Fruit fly (Drosophila melanogaster) whole organism, embryonic: ENCODE results near the gene RpL37-1.
A peak's percentile ranks its signal among the peaks of the same experiment; 100 is the strongest.

ENCODE experiments used
- Atf3 ChIP-seq: fragments of 200-800 bp; sonication (Bioruptor generic); optimal IDR thresholded peaks from 3 replicates; lab custom pipeline; 2016; ENCODE audit warnings: missing biosample characterization, missing genetic modification characterization
- CG10565 ChIP-seq: fragments of 200-800 bp; sonication (Bioruptor generic); optimal IDR thresholded peaks from 3 replicates; lab custom pipeline; 2016; ENCODE audit warnings: missing biosample characterization, mild to moderate bottlenecking, missing genetic modification characterization
- CG11504 ChIP-seq: fragments of 200-800 bp; sonication (Bioruptor generic); optimal IDR thresholded peaks from 3 replicates; lab custom pipeline; 2019; ENCODE audit warnings: missing biosample characterization, mild to moderate bottlenecking, missing genetic modification characterization, moderate library complexity
- CG11560 ChIP-seq: fragments of 200-800 bp; sonication (Bioruptor generic); IDR thresholded peaks from 3 replicates; pipeline ENCODE4 v1.3.6; 2022; ENCODE audit warnings: missing biosample characterization, missing genetic modification characterization
- CG11695 ChIP-seq: fragments of 200-800 bp; sonication (Bioruptor generic); IDR thresholded peaks from 3 replicates; pipeline ENCODE4 v1.3.6; 2022; ENCODE audit warnings: missing biosample characterization, missing genetic modification characterization
- CG12219 ChIP-seq: fragments of 200-800 bp; sonication (Bioruptor generic); optimal IDR thresholded peaks from 3 replicates; lab custom pipeline; 2018; ENCODE audit warnings: missing biosample characterization, mild to moderate bottlenecking, missing genetic modification characterization
- CG12236 ChIP-seq: fragments of 200-800 bp; sonication (Bioruptor generic); optimal IDR thresholded peaks from 2 replicates; lab custom pipeline; 2016; ENCODE audit warnings: missing biosample characterization, missing genetic modification characterization
- CG13775 ChIP-seq: fragments of 200-800 bp; sonication (Bioruptor generic); optimal IDR thresholded peaks from 3 replicates; lab custom pipeline; 2017; ENCODE audit warnings: missing biosample characterization, mild to moderate bottlenecking, missing genetic modification characterization
- CG14050 ChIP-seq: fragments of 200-800 bp; sonication (Bioruptor generic); IDR thresholded peaks from 3 replicates; pipeline ENCODE4 v1.3.6; 2022; ENCODE audit warnings: missing biosample characterization, missing genetic modification characterization
- CG1529 ChIP-seq: fragments of 200-800 bp; sonication (Bioruptor generic); optimal IDR thresholded peaks from 3 replicates; lab custom pipeline; 2018; ENCODE audit warnings: missing biosample characterization, missing genetic modification characterization
- CG15601 ChIP-seq: fragments of 200-800 bp; sonication (Bioruptor generic); optimal IDR thresholded peaks from 3 replicates; lab custom pipeline; 2019; ENCODE audit warnings: missing biosample characterization, mild to moderate bottlenecking, missing genetic modification characterization, moderate library complexity
- CG17829 ChIP-seq: fragments of 200-800 bp; optimal IDR thresholded peaks from 2 replicates; lab custom pipeline; 2019; ENCODE audit warnings: missing biosample characterization, mild to moderate bottlenecking, missing genetic modification characterization, moderate library complexity
- CG1832 ChIP-seq: fragments of 200-800 bp; sonication (Bioruptor generic); optimal IDR thresholded peaks from 2 replicates; lab custom pipeline; 2017; ENCODE audit warnings: missing biosample characterization, mild to moderate bottlenecking, missing genetic modification characterization, inconsistent platforms
- CG2120 ChIP-seq: fragments of 200-800 bp; sonication (Bioruptor generic); optimal IDR thresholded peaks from 3 replicates; lab custom pipeline; 2016; ENCODE audit warnings: missing biosample characterization, missing genetic modification characterization
- CG3726 ChIP-seq: fragments of 200-800 bp; sonication (Bioruptor generic); IDR thresholded peaks from 3 replicates; pipeline ENCODE4, ENCODE4 v1.3.6; 2022; ENCODE audit warnings: missing biosample characterization, missing genetic modification characterization
- CG4404 ChIP-seq: fragments of 200-800 bp; sonication (Bioruptor generic); IDR thresholded peaks from 2 replicates; pipeline ENCODE4 v1.3.6; 2022; ENCODE audit warnings: missing biosample characterization, missing genetic modification characterization
- CG7839 ChIP-seq: fragments of 200-800 bp; sonication (Bioruptor generic); optimal IDR thresholded peaks from 3 replicates; lab custom pipeline; 2018; ENCODE audit warnings: missing biosample characterization, mild to moderate bottlenecking, missing genetic modification characterization, moderate library complexity
- CG7963 ChIP-seq: fragments of 200-800 bp; sonication (Bioruptor generic); IDR thresholded peaks from 3 replicates; pipeline ENCODE4 v1.3.6; 2022; ENCODE audit warnings: missing biosample characterization, missing genetic modification characterization; ENCODE audit not compliant: partially characterized antibody
- CG7987 ChIP-seq: fragments of 200-800 bp; sonication (Bioruptor generic); optimal IDR thresholded peaks from 2 replicates; lab custom pipeline; 2018; ENCODE audit warnings: missing biosample characterization, mild to moderate bottlenecking, missing genetic modification characterization, moderate library complexity
- CG8290 ChIP-seq, 3 experiments: fragments of 200-800 bp; sonication (Bioruptor generic); optimal IDR thresholded peaks; 2 replicates each; lab custom pipeline; 2016 to 2019; ENCODE audit warnings: missing biosample characterization in 3 of 3, missing genetic modification characterization in 3 of 3, mild to moderate bottlenecking in 2 of 3, moderate library complexity in 1 of 3
- CG9215 ChIP-seq: fragments of 200-800 bp; sonication (Bioruptor generic); IDR thresholded peaks from 2 replicates; pipeline ENCODE4 v1.3.6; 2022; ENCODE audit warnings: missing biosample characterization, missing genetic modification characterization
- CG9876 ChIP-seq: fragments of 200-800 bp; sonication (Bioruptor generic); optimal IDR thresholded peaks from 2 replicates; lab custom pipeline; 2016; ENCODE audit warnings: missing biosample characterization, missing genetic modification characterization
- CTCF ChIP-seq: fragments of 200-800 bp; sonication (Bioruptor generic); optimal IDR thresholded peaks from 2 replicates; lab custom pipeline; 2017; ENCODE audit warnings: missing biosample characterization, mild to moderate bottlenecking, missing genetic modification characterization, moderate library complexity
- Camta ChIP-seq: fragments of 200-800 bp; sonication (Bioruptor generic); optimal IDR thresholded peaks from 2 replicates; lab custom pipeline; 2016; ENCODE audit warnings: missing biosample characterization, missing genetic modification characterization
- CkIIα-i1 ChIP-seq: fragments of 200-800 bp; sonication (Bioruptor generic); IDR thresholded peaks from 2 replicates; pipeline ENCODE4 v1.3.6; 2022; ENCODE audit warnings: missing biosample characterization, missing genetic modification characterization
- Ets65A ChIP-seq: fragments of 200-800 bp; sonication (Bioruptor generic); peaks from one replicate; lab custom pipeline; 2016; ENCODE audit warnings: missing biosample characterization, missing genetic modification characterization
- Gsc ChIP-seq: fragments of 200-800 bp; sonication (Bioruptor generic); IDR thresholded peaks from 2 replicates; pipeline ENCODE4 v1.3.6; 2022; ENCODE audit warnings: missing biosample characterization, missing genetic modification characterization
- H15 ChIP-seq: fragments of 200-800 bp; sonication (Bioruptor generic); IDR thresholded peaks from 3 replicates; pipeline ENCODE4 v1.3.6; 2022; ENCODE audit warnings: missing biosample characterization, missing genetic modification characterization
- Hand ChIP-seq: fragments of 200-800 bp; sonication (Bioruptor generic); optimal IDR thresholded peaks from 2 replicates; lab custom pipeline; 2017; ENCODE audit warnings: mild to moderate bottlenecking, missing biosample characterization, missing genetic modification reagents, missing genetic modification characterization
- Hr78 ChIP-seq, 2 experiments: fragments of 200-800 bp in 1 of 2; fragments of >200 bp in 1 of 2; sonication (Bioruptor generic) in 1 of 2; optimal IDR thresholded peaks; 2 replicates each; lab custom pipeline; 2017 to 2019; ENCODE audit warnings: missing biosample characterization in 2 of 2, missing genetic modification characterization in 2 of 2, mild to moderate bottlenecking in 1 of 2, moderate library complexity in 1 of 2
- Kr ChIP-seq: fragments of 200-800 bp; sonication (Bioruptor generic); optimal IDR thresholded peaks from 2 replicates; lab custom pipeline; 2017; ENCODE audit warnings: missing biosample characterization, mild to moderate bottlenecking, missing genetic modification characterization
- PHDP ChIP-seq: fragments of 200-800 bp; sonication (Bioruptor generic); optimal IDR thresholded peaks from 3 replicates; lab custom pipeline; 2018; ENCODE audit warnings: missing biosample characterization, mild to moderate bottlenecking, missing genetic modification characterization, moderate library complexity
- Poxn ChIP-seq: fragments of 200-800 bp; sonication (Bioruptor generic); IDR thresholded peaks from 2 replicates; pipeline ENCODE4 v1.3.6; 2022; ENCODE audit warnings: missing biosample characterization, missing genetic modification characterization
- Rx ChIP-seq: fragments of 200-800 bp; sonication (Bioruptor generic); IDR thresholded peaks from 2 replicates; pipeline ENCODE4 v1.3.6; 2022; ENCODE audit warnings: missing biosample characterization, missing genetic modification characterization
- Sin3A ChIP-seq: fragments of >200 bp; optimal IDR thresholded peaks from 2 replicates; lab custom pipeline; 2018
- Trl ChIP-seq, 3 experiments: fragments of >200 bp in 2 of 3; fragments of 200-800 bp in 1 of 3; sonication (Bioruptor generic) in 1 of 3; optimal IDR thresholded peaks; 2 replicates in 1 of 3; 3 replicates in 2 of 3; lab custom pipeline; 2016 to 2017; ENCODE audit warnings: missing biosample characterization in 1 of 3, missing genetic modification characterization in 1 of 3
- abd-A ChIP-seq: fragments of 200-800 bp; sonication (Bioruptor generic); optimal IDR thresholded peaks from 3 replicates; lab custom pipeline; 2019; ENCODE audit warnings: missing biosample characterization, mild to moderate bottlenecking, missing genetic modification characterization, moderate library complexity
- bab2 ChIP-seq: fragments of 200-800 bp; sonication (Bioruptor generic); optimal IDR thresholded peaks from 2 replicates; lab custom pipeline; 2016; ENCODE audit warnings: missing biosample characterization, missing genetic modification characterization
- bigmax ChIP-seq: fragments of 200-800 bp; sonication (Bioruptor generic); optimal IDR thresholded peaks from 2 replicates; lab custom pipeline; 2018; ENCODE audit warnings: missing biosample characterization, mild to moderate bottlenecking, missing genetic modification characterization
- br ChIP-seq: fragments of >200 bp; optimal IDR thresholded peaks from 2 replicates; lab custom pipeline; 2017
- bsh ChIP-seq, 2 experiments: fragments of 200-800 bp; sonication (Bioruptor generic); optimal IDR thresholded peaks; 2 replicates each; lab custom pipeline; 2017 to 2018; ENCODE audit warnings: mild to moderate bottlenecking in 2 of 2, missing biosample characterization in 2 of 2, missing genetic modification characterization in 2 of 2, moderate library complexity in 1 of 2
- cato ChIP-seq: fragments of 200-800 bp; sonication (Bioruptor generic); optimal IDR thresholded peaks from 2 replicates; lab custom pipeline; 2016; ENCODE audit warnings: missing biosample characterization, missing genetic modification characterization, borderline replicate concordance
- crol ChIP-seq: fragments of 200-800 bp; sonication (Bioruptor generic); IDR thresholded peaks from 2 replicates; pipeline ENCODE4 v1.3.6; 2022; ENCODE audit warnings: missing biosample characterization, missing genetic modification characterization
- h ChIP-seq: fragments of >200 bp; optimal IDR thresholded peaks from 2 replicates; lab custom pipeline; 2017
- ham ChIP-seq: fragments of 200-800 bp; sonication (Bioruptor generic); IDR thresholded peaks from 2 replicates; pipeline ENCODE4 v1.3.6; 2022; ENCODE audit warnings: missing biosample characterization, missing genetic modification characterization
- jing ChIP-seq: fragments of 200-800 bp; sonication (Bioruptor generic); optimal IDR thresholded peaks from 2 replicates; lab custom pipeline; 2018; ENCODE audit warnings: missing biosample characterization, mild to moderate bottlenecking, missing genetic modification characterization
- pfk ChIP-seq: fragments of 200-800 bp; sonication (Bioruptor generic); optimal IDR thresholded peaks from 2 replicates; lab custom pipeline; 2018; ENCODE audit warnings: missing biosample characterization, mild to moderate bottlenecking, missing genetic modification characterization, moderate library complexity
- pnt ChIP-seq: fragments of 200-800 bp; sonication (Bioruptor generic); optimal IDR thresholded peaks from 3 replicates; lab custom pipeline; 2016; ENCODE audit warnings: missing biosample characterization, missing genetic modification characterization
- pzg ChIP-seq: fragments of 200-800 bp; sonication (Bioruptor generic); optimal IDR thresholded peaks from 3 replicates; lab custom pipeline; 2018; ENCODE audit warnings: missing biosample characterization, mild to moderate bottlenecking, missing genetic modification characterization, moderate library complexity
- schlank ChIP-seq: fragments of 200-800 bp; sonication (Bioruptor generic); optimal IDR thresholded peaks from 2 replicates; lab custom pipeline; 2018; ENCODE audit warnings: missing biosample characterization, mild to moderate bottlenecking, missing genetic modification characterization
- sr ChIP-seq: fragments of 200-800 bp; sonication (Bioruptor generic); IDR thresholded peaks from 3 replicates; pipeline ENCODE4 v1.3.6; 2022; ENCODE audit warnings: missing biosample characterization, missing genetic modification characterization
- tx ChIP-seq: fragments of 200-800 bp; sonication (Bioruptor generic); optimal IDR thresholded peaks from 2 replicates; lab custom pipeline; 2016; ENCODE audit warnings: missing biosample characterization, missing genetic modification characterization
- yki ChIP-seq: fragments of >200 bp; optimal IDR thresholded peaks from 3 replicates; lab custom pipeline; 2018

RpL37-1 gene

DNA sequence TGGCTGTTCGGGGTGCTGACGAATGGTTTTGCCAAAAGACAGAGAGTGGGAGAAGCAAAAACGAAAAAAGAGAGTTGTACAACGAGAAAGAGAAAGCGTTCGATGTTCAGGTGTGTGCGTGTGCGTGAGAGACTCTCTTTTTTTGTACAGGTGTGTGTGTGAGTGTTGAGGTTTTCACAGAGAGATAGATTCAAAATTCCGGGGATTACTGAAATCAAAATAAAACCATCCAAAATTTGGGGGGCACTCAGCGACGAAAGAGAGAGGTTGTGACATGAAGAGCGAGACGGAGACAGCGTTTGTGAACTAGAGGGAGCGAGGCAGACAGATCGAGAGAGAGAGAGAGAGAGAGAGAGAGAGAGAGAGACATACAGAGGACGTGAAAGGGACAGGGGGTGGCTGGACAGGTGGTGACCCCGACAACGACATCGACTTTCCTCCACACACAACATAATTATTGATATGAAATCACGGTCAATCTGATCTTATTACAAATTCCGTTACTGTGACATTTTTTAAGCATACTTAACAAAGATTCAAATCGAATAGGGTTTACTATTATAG, 4.2 kb upstream of the RpL37-1 start:
- no peak for TF ChIP-seq Camta (GFP tag; lab: Kevin White, UChicago)
- peak; percentile 68 for TF ChIP-seq CG1832 (GFP tag; lab: Kevin White, UChicago)
- no peak for TF ChIP-seq bigmax (GFP tag; lab: Kevin White, UChicago)
- no peak for TF ChIP-seq H15 (GFP tag; lab: Robert Waterston, UW)
- no peak for TF ChIP-seq CkIIα-i1 (GFP tag; lab: Robert Waterston, UW)
- no peak for TF ChIP-seq CG11504 (tag; lab: Kevin White, UChicago)
- TF ChIP-seq PHDP = no peak
- no peak for TF ChIP-seq cato
- TF ChIP-seq CG12236 (GFP tag; lab: Kevin White, UChicago) = no peak
- no peak for TF ChIP-seq CG1529 (GFP tag; lab: Kevin White, UChicago)
- TF ChIP-seq br (lab: Kevin White, UChicago) = no peak
- no peak for TF ChIP-seq CG9876 (GFP tag; lab: Kevin White, UChicago)
- TF ChIP-seq Hand (GFP tag; lab: Kevin White, UChicago) = no peak
- no peak for TF ChIP-seq Ets65A (GFP tag; lab: Kevin White, UChicago)
- no peak for TF ChIP-seq Poxn (GFP tag; lab: Robert Waterston, UW)
- TF ChIP-seq CG9215 (GFP tag; lab: Robert Waterston, UW) = no peak
- TF ChIP-seq CG15601 (tag; lab: Kevin White, UChicago) = no peak
- TF ChIP-seq CG11695 (GFP tag; lab: Robert Waterston, UW) = no peak
- TF ChIP-seq abd-A (tag; lab: Kevin White, UChicago) = no peak
- no peak for TF ChIP-seq CG3726
- no peak for TF ChIP-seq CG11560
- no peak for TF ChIP-seq CG7839 (tag; lab: Kevin White, UChicago)
- no peak for TF ChIP-seq pzg
- TF ChIP-seq CG14050 (GFP tag; lab: Robert Waterston, UW) = no peak
- TF ChIP-seq CTCF (GFP tag; lab: Kevin White, UChicago) = no peak
- TF ChIP-seq Atf3 = no peak
- no peak for TF ChIP-seq CG12219 (GFP tag; lab: Kevin White, UChicago)
- no peak for TF ChIP-seq Rx (GFP tag; lab: Robert Waterston, UW)
- no peak for TF ChIP-seq jing (GFP tag; lab: Kevin White, UChicago)
- no peak for TF ChIP-seq Gsc (GFP tag; lab: Robert Waterston, UW)
- no peak for TF ChIP-seq CG7987
- no peak for TF ChIP-seq CG10565 (GFP tag; lab: Kevin White, UChicago)
- no peak for TF ChIP-seq Sin3A
- no peak for TF ChIP-seq yki (lab: Kevin White, UChicago)
- no peak for TF ChIP-seq pfk (GFP tag; lab: Kevin White, UChicago)
- no peak for TF ChIP-seq CG13775 (GFP tag; lab: Kevin White, UChicago)
- no peak for TF ChIP-seq schlank
- no peak for TF ChIP-seq CG17829 (tag; lab: Kevin White, UChicago)
- no peak for TF ChIP-seq CG7963 (GFP tag; lab: Robert Waterston, UW)
- TF ChIP-seq CG8290 (GFP tag; optimal IDR thresholded peaks at IDR 0.05; lab: Kevin White, UChicago) = peak; percentile 66
- peak in 1 of 2 experiments; percentile 39 for TF ChIP-seq CG8290 (tag; optimal IDR thresholded peaks at IDR 0.05; lab: Kevin White, UChicago)
- TF ChIP-seq Hr78 (GFP tag; optimal IDR thresholded peaks at IDR 0.05; lab: Kevin White, UChicago) = peak in 1 of 2 experiments; percentile 17
- peak; percentile 44 to 45 for TF ChIP-seq Trl (optimal IDR thresholded peaks at IDR 0.05; lab: Kevin White, UChicago)
- no peak for TF ChIP-seq Trl (GFP tag; optimal IDR thresholded peaks at IDR 0.05; lab: Kevin White, UChicago)
- TF ChIP-seq sr (GFP tag; lab: Robert Waterston, UW) = no peak
- TF ChIP-seq CG4404 (GFP tag; lab: Robert Waterston, UW) = no peak
- TF ChIP-seq CG2120 (GFP tag; lab: Kevin White, UChicago) = no peak
- TF ChIP-seq pnt (GFP tag; lab: Kevin White, UChicago) = no peak
- no peak for TF ChIP-seq bsh (GFP tag; optimal IDR thresholded peaks at IDR 0.05; lab: Kevin White, UChicago)
- TF ChIP-seq Kr (GFP tag; lab: Kevin White, UChicago) = no peak
- no peak for TF ChIP-seq tx
- TF ChIP-seq crol (GFP tag; lab: Robert Waterston, UW) = 0 out of 2 replicates have a peak, but pooled peaks have one; percentile 17
- TF ChIP-seq h = no peak
- TF ChIP-seq ham = no peak
- no peak for TF ChIP-seq bab2 (GFP tag; lab: Kevin White, UChicago)
